Fruit fly (Drosophila melanogaster) whole organism, wandering third instar larva: ENCODE data around the gene Apoltp.

Source experiments
- h ChIP-seq: fragments of 200-800 bp; sonication (Bioruptor generic); optimal IDR thresholded peaks from 3 replicates; lab custom pipeline; 2016; ENCODE audit warnings: missing biosample characterization, mild to moderate bottlenecking, missing genetic modification characterization
- psq ChIP-seq: fragments of 200-800 bp; sonication (Bioruptor generic); optimal IDR thresholded peaks from 3 replicates; lab custom pipeline; 2017; ENCODE audit warnings: missing biosample characterization, mild to moderate bottlenecking, missing genetic modification characterization, moderate library complexity

dm6 chr2L:9673235-9673634, 39.3 kb downstream of the Apoltp start:
- TF ChIP-seq psq (no peak), h (GFP tag; lab: Kevin White, UChicago) (no peak)
